Fruit fly (Drosophila melanogaster) whole organism, embryonic: ENCODE data around the gene tank.

Source experiments
- B-H1 ChIP-seq: fragments of 200-800 bp; sonication (Bioruptor generic); IDR thresholded peaks from 3 replicates; pipeline ENCODE4 v1.3.6; 2022; ENCODE audit warnings: missing biosample characterization, missing genetic modification characterization
- Bgb ChIP-seq: fragments of 200-800 bp; sonication (Bioruptor generic); IDR thresholded peaks from 2 replicates; pipeline ENCODE4 v1.3.6; 2022; ENCODE audit warnings: missing biosample characterization, missing genetic modification characterization; ENCODE audit not compliant: partially characterized antibody
- Bteb2 ChIP-seq: fragments of 200-800 bp; sonication (Bioruptor generic); optimal IDR thresholded peaks from 2 replicates; lab custom pipeline; 2016; ENCODE audit warnings: missing biosample characterization, missing genetic modification characterization
- CG10147 ChIP-seq: fragments of 200-800 bp; sonication (Bioruptor generic); optimal IDR thresholded peaks from 2 replicates; lab custom pipeline; 2019; ENCODE audit warnings: missing biosample characterization, mild to moderate bottlenecking, missing genetic modification characterization, moderate library complexity
- CG11247 ChIP-seq: fragments of 200-800 bp; sonication (Bioruptor generic); IDR thresholded peaks from 2 replicates; pipeline ENCODE4 v1.3.6; 2022; ENCODE audit warnings: missing biosample characterization, missing genetic modification characterization
- CG12155 ChIP-seq: fragments of 200-800 bp; sonication (Bioruptor generic); optimal IDR thresholded peaks from 3 replicates; lab custom pipeline; 2016; ENCODE audit warnings: missing biosample characterization, missing genetic modification characterization
- CG12391 ChIP-seq: fragments of 200-800 bp; sonication (Bioruptor generic); optimal IDR thresholded peaks from 3 replicates; lab custom pipeline; 2018; ENCODE audit warnings: missing biosample characterization, mild to moderate bottlenecking, missing genetic modification characterization, moderate library complexity
- CG12659 ChIP-seq: fragments of 200-800 bp; sonication (Bioruptor generic); optimal IDR thresholded peaks from 3 replicates; lab custom pipeline; 2017; ENCODE audit warnings: mild to moderate bottlenecking, missing biosample characterization, missing genetic modification reagents, missing genetic modification characterization
- CG12769 ChIP-seq: fragments of 200-800 bp; sonication (Bioruptor generic); optimal IDR thresholded peaks from 2 replicates; lab custom pipeline; 2019; ENCODE audit warnings: missing biosample characterization, mild to moderate bottlenecking, missing genetic modification characterization, moderate library complexity
- CG14710 ChIP-seq: fragments of 200-800 bp; sonication (Bioruptor generic); optimal IDR thresholded peaks from 3 replicates; lab custom pipeline; 2019; ENCODE audit warnings: missing biosample characterization, mild to moderate bottlenecking, missing genetic modification characterization, moderate library complexity
- CG16815 ChIP-seq: fragments of 200-800 bp; sonication (Bioruptor generic); optimal IDR thresholded peaks from 3 replicates; lab custom pipeline; 2017; ENCODE audit warnings: missing biosample characterization, mild to moderate bottlenecking, missing genetic modification characterization
- CG17802 ChIP-seq: fragments of 200-800 bp; sonication (Bioruptor generic); optimal IDR thresholded peaks from 2 replicates; lab custom pipeline; 2018; ENCODE audit warnings: missing biosample characterization, mild to moderate bottlenecking, missing genetic modification characterization, moderate library complexity
- CG1832 ChIP-seq: fragments of 200-800 bp; sonication (Bioruptor generic); optimal IDR thresholded peaks from 2 replicates; lab custom pipeline; 2017; ENCODE audit warnings: missing biosample characterization, mild to moderate bottlenecking, missing genetic modification characterization, inconsistent platforms
- CG30020 ChIP-seq: fragments of 200-800 bp; optimal IDR thresholded peaks from 2 replicates; lab custom pipeline; 2019; ENCODE audit warnings: missing biosample characterization, mild to moderate bottlenecking, missing genetic modification characterization, moderate library complexity
- CG3065 ChIP-seq: fragments of 200-800 bp; sonication (Bioruptor generic); optimal IDR thresholded peaks from 2 replicates; lab custom pipeline; 2016; ENCODE audit warnings: missing biosample characterization, missing genetic modification characterization
- CG7556 ChIP-seq: fragments of 200-800 bp; sonication (Bioruptor generic); optimal IDR thresholded peaks from 2 replicates; lab custom pipeline; 2017; ENCODE audit warnings: missing biosample characterization, mild to moderate bottlenecking, missing genetic modification characterization
- Chrac-16 ChIP-seq: fragments of 200-800 bp; sonication (Bioruptor generic); optimal IDR thresholded peaks from 3 replicates; lab custom pipeline; 2016; ENCODE audit warnings: missing biosample characterization, missing genetic modification characterization
- Doc2 ChIP-seq: fragments of 200-800 bp; sonication (Bioruptor generic); IDR thresholded peaks from 2 replicates; pipeline ENCODE4 v1.3.6; 2022; ENCODE audit warnings: missing biosample characterization, missing genetic modification characterization
- Drgx ChIP-seq: fragments of 200-800 bp; sonication (Bioruptor generic); IDR thresholded peaks from 2 replicates; pipeline ENCODE4 v1.3.6; 2022; ENCODE audit warnings: missing biosample characterization, missing genetic modification characterization
- Gug ChIP-seq: fragments of 200-800 bp; sonication (Bioruptor generic); IDR thresholded peaks from 4 replicates; pipeline ENCODE4 v1.3.6; 2022; ENCODE audit warnings: missing biosample characterization, missing genetic modification characterization
- Hand ChIP-seq: fragments of 200-800 bp; sonication (Bioruptor generic); optimal IDR thresholded peaks from 2 replicates; lab custom pipeline; 2017; ENCODE audit warnings: mild to moderate bottlenecking, missing biosample characterization, missing genetic modification reagents, missing genetic modification characterization
- Hr51 ChIP-seq, 2 experiments: fragments of 200-800 bp; sonication (Bioruptor generic); optimal IDR thresholded peaks; 2 replicates in 1 of 2; 3 replicates in 1 of 2; lab custom pipeline; 2016 to 2018; ENCODE audit warnings: missing biosample characterization in 2 of 2, missing genetic modification characterization in 2 of 2, mild to moderate bottlenecking in 1 of 2, moderate library complexity in 1 of 2
- Hr78 ChIP-seq, 2 experiments: fragments of 200-800 bp in 1 of 2; fragments of >200 bp in 1 of 2; sonication (Bioruptor generic) in 1 of 2; optimal IDR thresholded peaks; 2 replicates each; lab custom pipeline; 2017 to 2019; ENCODE audit warnings: missing biosample characterization in 2 of 2, missing genetic modification characterization in 2 of 2, mild to moderate bottlenecking in 1 of 2, moderate library complexity in 1 of 2
- Hsf ChIP-seq: fragments of 200-800 bp; sonication (Bioruptor generic); optimal IDR thresholded peaks from 3 replicates; lab custom pipeline; 2016; ENCODE audit warnings: missing biosample characterization, missing genetic modification characterization
- MTF-1 ChIP-seq: fragments of 200-800 bp; sonication (Bioruptor generic); optimal IDR thresholded peaks from 2 replicates; lab custom pipeline; 2018; ENCODE audit warnings: missing biosample characterization, mild to moderate bottlenecking, missing genetic modification characterization, borderline replicate concordance
- Nf-YB ChIP-seq: fragments of 200-800 bp; sonication (Bioruptor generic); optimal IDR thresholded peaks from 3 replicates; lab custom pipeline; 2019; ENCODE audit warnings: missing biosample characterization, mild to moderate bottlenecking, missing genetic modification characterization, moderate library complexity
- Six4 ChIP-seq: fragments of 200-800 bp; sonication (Bioruptor generic); optimal IDR thresholded peaks from 2 replicates; lab custom pipeline; 2016; ENCODE audit warnings: missing biosample characterization, missing genetic modification characterization
- Xrp1 ChIP-seq: fragments of 200-800 bp; sonication (Bioruptor generic); IDR thresholded peaks from 2 replicates; pipeline ENCODE4 v1.3.6; 2022; ENCODE audit warnings: missing biosample characterization, missing genetic modification characterization
- amos ChIP-seq: fragments of 200-800 bp; sonication (Bioruptor generic); IDR thresholded peaks from 2 replicates; pipeline ENCODE4 v1.3.6; 2022; ENCODE audit warnings: missing biosample characterization, missing genetic modification characterization; ENCODE audit not compliant: partially characterized antibody
- az2 ChIP-seq: fragments of 200-800 bp; sonication (Bioruptor generic); optimal IDR thresholded peaks from 3 replicates; lab custom pipeline; 2016; ENCODE audit warnings: missing biosample characterization, missing genetic modification characterization
- chn ChIP-seq: fragments of 200-800 bp; sonication (Bioruptor generic); optimal IDR thresholded peaks from 2 replicates; lab custom pipeline; 2016; ENCODE audit warnings: missing biosample characterization, missing genetic modification characterization
- dimm ChIP-seq: fragments of 200-800 bp; sonication (Bioruptor generic); IDR thresholded peaks from 2 replicates; pipeline ENCODE4 v1.3.6; 2022; ENCODE audit warnings: missing biosample characterization, missing genetic modification characterization
- gcm ChIP-seq: fragments of 200-800 bp; sonication (Bioruptor generic); optimal IDR thresholded peaks from 2 replicates; lab custom pipeline; 2019; ENCODE audit warnings: missing biosample characterization, mild to moderate bottlenecking, missing genetic modification characterization, moderate library complexity
- ham ChIP-seq: fragments of 200-800 bp; sonication (Bioruptor generic); IDR thresholded peaks from 2 replicates; pipeline ENCODE4 v1.3.6; 2022; ENCODE audit warnings: missing biosample characterization, missing genetic modification characterization
- inv ChIP-seq: fragments of 200-800 bp; sonication (Bioruptor generic); IDR thresholded peaks from 2 replicates; pipeline ENCODE4 v1.3.6; 2022; ENCODE audit warnings: missing biosample characterization, missing genetic modification characterization; ENCODE audit not compliant: partially characterized antibody
- jigr1 ChIP-seq: fragments of 200-800 bp; sonication (Bioruptor generic); IDR thresholded peaks from 3 replicates; pipeline ENCODE4 v1.3.6; 2022; ENCODE audit warnings: missing biosample characterization, missing genetic modification characterization
- kay ChIP-seq: fragments of 200-800 bp; sonication (Bioruptor generic); optimal IDR thresholded peaks from 2 replicates; lab custom pipeline; 2016; ENCODE audit warnings: missing biosample characterization, missing genetic modification characterization
- nau ChIP-seq: fragments of 200-800 bp; sonication (Bioruptor generic); optimal IDR thresholded peaks from 3 replicates; lab custom pipeline; 2017; ENCODE audit warnings: missing biosample characterization, mild to moderate bottlenecking, missing genetic modification characterization, missing genetic modification reagents
- repo ChIP-seq: fragments of 200-800 bp; sonication (Bioruptor generic); optimal IDR thresholded peaks from 2 replicates; lab custom pipeline; 2016; ENCODE audit warnings: missing biosample characterization, missing genetic modification characterization
- shn ChIP-seq: fragments of 200-800 bp; sonication (Bioruptor generic); optimal IDR thresholded peaks from 3 replicates; lab custom pipeline; 2016; ENCODE audit warnings: missing biosample characterization, missing genetic modification characterization
- sisA ChIP-seq: fragments of 200-800 bp; sonication (Bioruptor generic); IDR thresholded peaks from 2 replicates; pipeline ENCODE4 v1.3.6; 2022; ENCODE audit warnings: missing biosample characterization, missing genetic modification characterization
- slbo ChIP-seq: fragments of 200-800 bp; sonication (Bioruptor generic); IDR thresholded peaks from 2 replicates; pipeline ENCODE4 v1.3.6; 2022; ENCODE audit warnings: missing biosample characterization, missing genetic modification characterization
- slp2 ChIP-seq: fragments of 200-800 bp; sonication (Bioruptor generic); optimal IDR thresholded peaks from 2 replicates; lab custom pipeline; 2016; ENCODE audit warnings: missing biosample characterization, missing genetic modification characterization
- sqz ChIP-seq: fragments of 200-800 bp; sonication (Bioruptor generic); optimal IDR thresholded peaks from 3 replicates; lab custom pipeline; 2018; ENCODE audit warnings: missing biosample characterization, mild to moderate bottlenecking, missing genetic modification characterization
- sug ChIP-seq: fragments of 200-800 bp; optimal IDR thresholded peaks from 2 replicates; lab custom pipeline; 2019; ENCODE audit warnings: missing biosample characterization, mild to moderate bottlenecking, missing genetic modification characterization, moderate library complexity
- tll ChIP-seq, 2 experiments: fragments of 200-800 bp in 1 of 2; fragments of >200 bp in 1 of 2; sonication (Bioruptor generic) in 1 of 2; optimal IDR thresholded peaks; 2 replicates each; lab custom pipeline; 2017 to 2019; ENCODE audit warnings: missing biosample characterization in 2 of 2, missing genetic modification characterization in 2 of 2, mild to moderate bottlenecking in 1 of 2, moderate library complexity in 1 of 2
- twi ChIP-seq: fragments of 200-800 bp; optimal IDR thresholded peaks from 2 replicates; lab custom pipeline; 2019; ENCODE audit warnings: missing biosample characterization, mild to moderate bottlenecking, missing genetic modification characterization, moderate library complexity
- zen ChIP-seq: fragments of 200-800 bp; sonication (Bioruptor generic); optimal IDR thresholded peaks from 3 replicates; lab custom pipeline; 2018; ENCODE audit warnings: missing biosample characterization, mild to moderate bottlenecking, missing genetic modification characterization, moderate library complexity
- zf30C ChIP-seq: fragments of 200-800 bp; sonication (Bioruptor generic); optimal IDR thresholded peaks from 3 replicates; lab custom pipeline; 2018; ENCODE audit warnings: missing biosample characterization, mild to moderate bottlenecking, missing genetic modification characterization

Gene tank

DNA sequence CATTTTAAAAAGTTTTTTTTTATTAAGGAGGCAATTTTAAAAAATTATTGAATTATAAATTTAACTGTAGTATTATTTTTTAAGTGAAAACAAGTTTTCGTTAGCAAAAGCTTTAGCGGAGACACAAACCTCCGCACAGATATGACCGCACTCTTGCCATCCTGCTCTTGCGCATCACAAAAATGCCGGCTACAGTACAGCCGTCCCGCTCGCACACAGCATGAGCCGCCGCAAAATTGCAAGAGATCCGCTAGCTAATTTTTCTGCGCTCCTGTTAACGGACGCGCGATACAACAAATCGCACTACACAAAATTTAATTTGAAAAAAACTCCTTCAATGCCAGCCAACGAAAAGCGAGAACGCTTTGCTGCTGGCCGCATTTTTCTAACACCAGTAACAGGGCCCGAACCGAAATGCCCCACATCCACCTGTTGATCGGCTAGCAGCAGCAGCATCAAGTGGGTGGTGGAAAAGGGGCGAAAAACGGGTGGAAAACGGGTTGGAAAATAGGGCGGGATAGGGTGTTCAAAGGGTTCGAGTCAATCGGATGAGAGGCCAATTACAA is 27.7 kb downstream of the tank start (continued):
- TF ChIP-seq tll (GFP tag; optimal IDR thresholded peaks at IDR 0.05; lab: Kevin White, UChicago), result no peak
- peak; percentile 37 for TF ChIP-seq CG14710 (tag; lab: Kevin White, UChicago)
- TF ChIP-seq Hr51 (GFP tag; optimal IDR thresholded peaks at IDR 0.05; lab: Kevin White, UChicago), result peak; percentile 2 to 62
- TF ChIP-seq jigr1 (GFP tag; lab: Robert Waterston, UW), result no peak
- peak; percentile 99 for TF ChIP-seq zf30C (GFP tag; lab: Kevin White, UChicago)
- peak; percentile 42 for TF ChIP-seq Hsf
- peak; percentile 97 for TF ChIP-seq CG1832 (GFP tag; lab: Kevin White, UChicago)
- TF ChIP-seq CG10147, result peak; percentile 55
- peak; percentile 95 for TF ChIP-seq Nf-YB (GFP tag; lab: Kevin White, UChicago)
- no peak for TF ChIP-seq kay (GFP tag; lab: Kevin White, UChicago)
- no peak for TF ChIP-seq zen
- TF ChIP-seq inv, result no peak
- no peak for TF ChIP-seq Gug (GFP tag; lab: Robert Waterston, UW)
- no peak for TF ChIP-seq CG3065 (GFP tag; lab: Kevin White, UChicago)
- no peak for TF ChIP-seq Six4
- peak; percentile 48 for TF ChIP-seq Xrp1 (GFP tag; lab: Robert Waterston, UW)
- no peak for TF ChIP-seq slp2
- peak; percentile 39 for TF ChIP-seq az2 (GFP tag; lab: Kevin White, UChicago)
- TF ChIP-seq B-H1 (GFP tag; lab: Robert Waterston, UW), result no peak
- TF ChIP-seq shn (GFP tag; lab: Kevin White, UChicago), result peak; percentile 13
- peak; percentile 72; the same call in 1 of the 2 replicates for TF ChIP-seq Bgb (GFP tag; lab: Robert Waterston, UW)
- no peak for TF ChIP-seq CG30020 (tag; lab: Kevin White, UChicago)
- TF ChIP-seq slbo (GFP tag; lab: Robert Waterston, UW), result peak; percentile 62
- peak; percentile 55 for TF ChIP-seq CG7556 (GFP tag; lab: Kevin White, UChicago)
- peak; percentile 71 for TF ChIP-seq CG12659 (GFP tag; lab: Kevin White, UChicago)
- peak; percentile 54 for TF ChIP-seq MTF-1 (GFP tag; lab: Kevin White, UChicago)
- TF ChIP-seq nau (GFP tag; lab: Kevin White, UChicago), result no peak
- TF ChIP-seq ham (GFP tag; lab: Robert Waterston, UW), result no peak
- TF ChIP-seq CG11247, result no peak
- peak; percentile 24 for TF ChIP-seq twi (tag; lab: Kevin White, UChicago)
- peak; percentile 46 for TF ChIP-seq CG12769 (tag; lab: Kevin White, UChicago)
- peak; percentile 95 for TF ChIP-seq sqz (GFP tag; lab: Kevin White, UChicago)
- TF ChIP-seq repo (GFP tag; lab: Kevin White, UChicago), result no peak
- TF ChIP-seq Hand (GFP tag; lab: Kevin White, UChicago), result no peak
- TF ChIP-seq sug, result peak; percentile 72
- no peak for TF ChIP-seq dimm
- no peak for TF ChIP-seq sisA
- TF ChIP-seq CG12391 (tag; lab: Kevin White, UChicago), result peak; percentile 69
- peak; percentile 85 for TF ChIP-seq chn (GFP tag; lab: Kevin White, UChicago)
- TF ChIP-seq CG17802 (tag; lab: Kevin White, UChicago), result peak; percentile 15
- peak; percentile 21 for TF ChIP-seq Bteb2 (GFP tag; lab: Kevin White, UChicago)
- no peak for TF ChIP-seq CG16815
- TF ChIP-seq amos, result peak; percentile 50; the same call in 1 of the 2 replicates
- TF ChIP-seq Chrac-16 (GFP tag; lab: Kevin White, UChicago), result peak; percentile 25
- no peak for TF ChIP-seq Hr78 (GFP tag; optimal IDR thresholded peaks at IDR 0.05; lab: Kevin White, UChicago)
- no peak; the same call in 1 of the 2 replicates for TF ChIP-seq Drgx (GFP tag; lab: Robert Waterston, UW)
- peak; percentile 69 for TF ChIP-seq gcm
- TF ChIP-seq CG12155 (GFP tag; lab: Kevin White, UChicago), result peak; percentile 35
- TF ChIP-seq Doc2 (GFP tag; lab: Robert Waterston, UW), result no peak
